Worm (Caenorhabditis elegans): Measurements from ENCODE around the gene R13D11.1.

ce11 chrV:813101-813500 lies 4.2 kb upstream of the R13D11.1 start, which contains the start of gene R13D11.10:
- TF ChIP-seq him-1 (tag; optimal IDR thresholded peaks at IDR 0.05) (no peak), dao-5 (tag; optimal IDR thresholded peaks at IDR 0.05) (no peak)

All from whole organism, L4/young adult.